Fruit fly (Drosophila melanogaster): Measurements from ENCODE around the gene Syt12.

DNA sequence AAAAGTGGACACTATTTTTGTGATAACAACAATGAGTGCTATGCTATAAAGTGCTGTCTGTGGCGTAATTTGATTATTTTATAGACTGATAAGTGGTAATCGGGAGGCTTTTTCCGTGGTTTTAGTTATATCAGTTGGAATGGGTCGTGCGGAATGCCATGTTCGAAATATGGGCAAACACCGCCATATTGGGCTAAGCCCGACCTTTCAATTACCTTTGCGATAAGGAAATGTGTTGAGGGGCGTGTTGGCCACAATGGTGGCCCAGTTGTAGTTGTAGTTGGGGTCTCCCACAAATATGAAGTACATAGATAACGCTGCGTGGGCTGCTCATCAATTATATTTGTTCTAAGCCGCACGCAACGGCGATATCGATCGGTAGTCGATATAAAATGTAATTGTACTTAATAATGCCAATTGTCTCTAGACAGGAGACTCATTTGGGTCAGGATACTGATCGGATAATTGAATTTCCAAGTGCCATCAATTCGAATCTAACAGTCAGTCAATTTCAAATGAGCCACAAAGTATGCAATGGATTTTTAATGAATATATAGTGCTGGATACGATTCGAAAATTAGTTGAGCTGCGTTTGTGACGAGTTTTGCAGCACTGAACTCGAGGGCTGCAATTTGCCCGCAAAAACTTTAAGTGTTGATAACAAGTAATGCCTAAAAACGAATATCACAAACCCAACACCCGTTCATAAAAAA is 24.5 kb upstream of the Syt12 start:
- no peak for TF ChIP-seq psq (optimal IDR thresholded peaks at IDR 0.05)
- TF ChIP-seq CG8478 (optimal IDR thresholded peaks at IDR 0.05) = no peak
- no peak for TF ChIP-seq pan (optimal IDR thresholded peaks at IDR 0.05)
- TF ChIP-seq usp (GFP tag; optimal IDR thresholded peaks at IDR 0.05) = no peak
